Fruit fly (Drosophila melanogaster): ENCODE measurements around the gene CG4440.

- TF ChIP-seq ovo (GFP tag; optimal IDR thresholded peaks at IDR 0.05) (no peak), CG7101 (tag; optimal IDR thresholded peaks at IDR 0.05) (no peak), cnc (optimal IDR thresholded peaks at IDR 0.05) (no peak), cic (GFP tag; optimal IDR thresholded peaks at IDR 0.05) (no peak), CG7045 (GFP tag; optimal IDR thresholded peaks at IDR 0.05) (no peak), CG14711 (tag; optimal IDR thresholded peaks at IDR 0.05) (no peak), tj (GFP tag; optimal IDR thresholded peaks at IDR 0.05) (no peak), Mnt (GFP tag; optimal IDR thresholded peaks at IDR 0.05) (no peak), Clk (GFP tag; optimal IDR thresholded peaks at IDR 0.05) (no peak), kay (GFP tag; ENCODE audit: borderline replicate concordance) (no peak), CG33017 (tag; optimal IDR thresholded peaks at IDR 0.05) (no peak), toe (GFP tag; optimal IDR thresholded peaks at IDR 0.05) (no peak), CG5204 (GFP tag; optimal IDR thresholded peaks at IDR 0.05) (no peak), CG11617 (GFP tag; optimal IDR thresholded peaks at IDR 0.05) (no peak)
Measured at dm6 chr2L:16365603-16366002, 35.9 kb downstream of the CG4440 start, which contains the start of gene jhamt.

Measured in whole organism, adult.